Fruit fly (Drosophila melanogaster) S2 (cell line): ENCODE results near the gene CG9444.

Source experiments
- CG8478 ChIP-seq: fragments of >200 bp; optimal IDR thresholded peaks from 2 replicates; lab custom pipeline; 2018
- CTCF ChIP-seq, 2 experiments: fragments of >200 bp; optimal IDR thresholded peaks; 2 replicates each; lab custom pipeline; 2018

Gene CG9444

DNA sequence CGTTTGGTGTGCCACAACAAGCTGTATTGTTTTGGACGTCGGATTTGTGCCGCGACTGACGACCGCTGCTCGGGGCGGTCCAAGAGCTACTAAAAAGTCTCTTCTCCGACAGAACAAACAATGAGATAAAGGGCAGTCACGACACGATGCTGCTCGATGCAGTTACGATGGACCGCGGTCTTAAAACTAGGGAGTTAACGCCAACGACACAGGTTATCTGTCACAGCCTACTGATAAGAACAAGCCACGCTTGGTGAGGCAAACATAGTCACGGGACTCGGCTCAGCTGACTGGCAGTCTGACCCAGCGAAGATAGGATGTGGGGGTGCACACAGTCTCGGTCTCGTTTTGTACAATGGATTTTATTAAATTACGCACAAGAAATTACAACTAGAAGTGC is at the start of gene CG9444:
CG9444 (minus strand) TSS at position 140 of the 400 bp plus-strand sequence.
- TF ChIP-seq CG8478 (lab: Kevin White, UChicago), result no peak
- TF ChIP-seq CTCF (optimal IDR thresholded peaks at IDR 0.05; lab: Kevin White, UChicago), result no peak

DNA sequence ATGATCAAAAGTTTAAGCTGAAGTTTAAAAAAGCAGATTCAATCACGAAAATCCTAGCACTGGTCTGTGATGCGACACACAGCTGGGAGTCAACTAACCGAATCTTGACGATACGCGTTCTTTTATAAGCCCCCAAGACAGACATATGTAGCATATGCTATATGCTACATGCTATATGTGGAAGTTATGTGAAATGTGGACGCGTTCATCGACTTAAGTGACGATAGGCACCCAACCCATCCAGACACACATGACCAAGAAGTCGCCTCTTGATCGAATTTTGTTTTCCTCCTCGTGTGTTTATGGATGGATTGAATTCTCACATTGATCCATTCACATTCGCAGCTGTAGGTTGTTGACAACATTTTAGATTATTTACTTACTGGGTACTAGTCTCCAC is 49.1 kb upstream of the CG9444 start, which contains the start of gene alphaTub85E:
alphaTub85E (minus strand) TSS at position 101 of the 400 bp plus-strand sequence.
- TF ChIP-seq CG8478 (lab: Kevin White, UChicago) (no peak), CTCF (optimal IDR thresholded peaks at IDR 0.05; lab: Kevin White, UChicago) (no peak)

DNA sequence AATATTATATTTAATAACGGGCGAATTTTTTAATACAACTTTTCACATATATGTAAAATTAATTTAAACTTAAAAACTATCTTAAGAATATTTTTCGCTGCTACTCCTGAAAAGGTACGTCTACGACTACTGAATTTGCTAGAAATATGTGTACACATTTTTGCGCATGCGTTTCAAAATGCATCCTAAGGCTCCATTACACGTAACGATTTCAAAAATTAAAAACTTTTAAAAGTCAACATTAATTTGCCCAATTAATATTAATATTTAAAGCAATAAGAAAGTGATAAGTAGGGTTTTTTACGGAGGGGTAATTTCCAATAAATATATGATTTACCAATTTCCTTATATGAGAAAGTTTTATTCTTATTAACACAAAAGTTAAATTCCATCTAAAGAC is 46.7 kb upstream of the CG9444 start, which contains the start of gene FoxP:
FoxP (minus strand) TSS at position 89 of the 400 bp plus-strand sequence.
- TF ChIP-seq CTCF (optimal IDR thresholded peaks at IDR 0.05; lab: Kevin White, UChicago), result no peak
- TF ChIP-seq CG8478 (lab: Kevin White, UChicago), result no peak

DNA sequence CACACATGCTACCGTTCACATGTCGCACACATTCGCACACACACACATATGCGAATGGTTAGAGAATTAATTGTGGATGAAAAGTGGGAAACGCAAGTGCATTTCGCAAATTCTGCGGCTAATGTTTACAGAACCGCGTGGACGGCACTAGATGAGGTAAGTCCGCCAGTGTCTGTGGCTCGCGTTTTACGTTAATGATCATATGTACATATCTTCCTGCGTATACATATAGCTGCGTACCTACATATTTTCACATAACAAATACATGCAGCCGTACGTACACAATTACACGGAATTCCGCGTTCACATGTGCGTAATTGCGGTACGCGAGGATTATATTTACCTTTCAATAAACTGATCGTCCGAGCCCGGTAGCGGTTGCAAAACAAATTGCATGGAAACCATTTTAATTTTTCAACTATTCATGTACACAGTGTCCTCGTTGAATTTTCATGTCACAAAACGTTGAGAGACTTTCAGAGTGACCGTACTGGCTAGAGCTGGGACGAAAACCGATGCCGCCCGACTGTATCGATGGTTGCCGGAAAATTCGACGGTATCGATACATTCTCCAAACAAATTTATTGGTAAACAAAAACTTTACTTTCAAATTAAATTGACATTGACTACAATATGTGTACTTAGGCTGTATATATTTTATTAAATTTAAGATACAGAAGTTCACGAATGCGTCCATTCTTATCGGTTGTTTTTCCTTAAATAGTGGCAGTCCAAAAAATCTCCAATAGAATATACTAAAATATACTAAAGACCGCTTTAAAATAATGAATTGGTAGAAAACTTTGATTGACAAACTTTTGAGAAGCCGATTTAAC is 41.3 kb upstream of the CG9444 start, which contains the start of gene hyd:
hyd (minus strand) TSS at position 495 of the 836 bp plus-strand sequence.
- no peak for TF ChIP-seq CTCF (optimal IDR thresholded peaks at IDR 0.05; lab: Kevin White, UChicago)
- TF ChIP-seq CG8478 (lab: Kevin White, UChicago), result no peak

DNA sequence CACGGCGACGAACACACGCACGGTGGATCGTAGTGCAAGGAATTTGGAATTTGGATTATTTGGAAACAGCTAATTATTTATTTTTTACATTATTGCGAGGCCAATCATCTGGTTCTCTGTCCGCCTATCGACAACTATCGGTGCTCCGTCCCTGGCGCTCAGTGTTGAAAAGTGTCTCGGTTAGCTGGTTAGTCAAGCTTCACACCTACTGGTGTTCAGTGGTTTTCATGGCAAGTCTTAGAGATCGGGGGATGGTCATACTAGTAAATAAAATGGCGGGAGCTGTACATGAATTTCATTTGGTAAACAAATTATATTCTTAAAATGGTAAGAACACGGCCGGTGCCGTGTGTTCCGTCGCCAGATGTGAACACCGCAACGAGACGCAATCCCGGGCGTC is 26.8 kb upstream of the CG9444 start, which contains the start of the genes trbd and dmt:
trbd (minus strand) TSS at position 152 of the 400 bp plus-strand sequence.
dmt (plus strand) TSS at position 257 of the 400 bp plus-strand sequence.
- TF ChIP-seq CG8478 (lab: Kevin White, UChicago) (no peak), CTCF (optimal IDR thresholded peaks at IDR 0.05; lab: Kevin White, UChicago) (peak; percentile 44 to 65)

DNA sequence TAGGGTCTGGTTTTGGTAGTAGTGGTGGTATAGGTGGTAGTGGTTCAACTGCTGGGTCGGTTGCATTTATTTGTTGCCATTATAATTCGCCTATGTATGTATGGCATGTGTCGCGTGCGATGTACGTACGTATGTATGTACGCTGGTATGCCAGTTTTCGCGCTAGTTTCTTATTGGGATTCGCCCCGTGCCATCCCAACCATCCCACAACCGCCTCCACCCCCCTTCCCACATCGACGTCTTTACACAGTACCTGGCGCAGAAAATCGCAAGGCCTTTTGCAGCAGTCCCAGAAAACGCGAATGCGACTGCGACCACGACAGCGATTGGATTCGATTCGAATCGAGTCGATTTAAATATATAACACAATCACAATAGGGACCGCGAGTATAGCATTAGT is 26.2 kb upstream of the CG9444 start:
- TF ChIP-seq CTCF (optimal IDR thresholded peaks at IDR 0.05; lab: Kevin White, UChicago) (no peak), CG8478 (lab: Kevin White, UChicago) (no peak)

DNA sequence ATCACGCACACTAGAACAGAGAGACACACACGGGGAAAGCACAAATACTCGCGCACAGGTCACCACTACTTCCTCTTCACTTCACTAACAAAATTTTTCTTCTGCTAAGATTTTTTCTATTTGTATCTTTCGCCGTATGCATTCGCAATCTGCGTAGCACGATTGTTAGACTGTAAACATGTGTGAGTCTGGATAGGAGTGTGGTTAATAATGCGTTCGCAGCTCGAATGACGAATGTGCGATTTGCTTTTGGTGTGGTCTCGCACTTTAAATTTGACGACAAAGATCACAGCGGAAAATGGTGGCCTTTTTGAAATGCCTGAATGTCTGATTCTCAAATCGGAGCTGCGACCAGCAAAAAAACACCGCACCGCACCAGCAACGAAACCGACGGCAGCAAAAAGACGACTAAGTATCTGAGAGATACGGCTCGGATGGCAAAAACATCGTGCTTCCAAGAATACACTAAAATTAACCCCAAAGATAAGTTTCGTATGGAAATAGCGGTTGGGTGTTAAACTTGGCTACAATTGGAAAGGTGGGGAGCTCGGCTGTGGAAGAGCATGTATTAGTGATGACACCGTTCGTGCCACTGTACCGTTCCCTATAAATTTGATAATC is 21.1 kb upstream of the CG9444 start, which contains the start of gene Unc-115a:
Unc-115a (minus strand) TSS at position 410 of the 621 bp plus-strand sequence.
- TF ChIP-seq CTCF (optimal IDR thresholded peaks at IDR 0.05; lab: Kevin White, UChicago) (peak; percentile 69 to 72), CG8478 (lab: Kevin White, UChicago) (no peak)

DNA sequence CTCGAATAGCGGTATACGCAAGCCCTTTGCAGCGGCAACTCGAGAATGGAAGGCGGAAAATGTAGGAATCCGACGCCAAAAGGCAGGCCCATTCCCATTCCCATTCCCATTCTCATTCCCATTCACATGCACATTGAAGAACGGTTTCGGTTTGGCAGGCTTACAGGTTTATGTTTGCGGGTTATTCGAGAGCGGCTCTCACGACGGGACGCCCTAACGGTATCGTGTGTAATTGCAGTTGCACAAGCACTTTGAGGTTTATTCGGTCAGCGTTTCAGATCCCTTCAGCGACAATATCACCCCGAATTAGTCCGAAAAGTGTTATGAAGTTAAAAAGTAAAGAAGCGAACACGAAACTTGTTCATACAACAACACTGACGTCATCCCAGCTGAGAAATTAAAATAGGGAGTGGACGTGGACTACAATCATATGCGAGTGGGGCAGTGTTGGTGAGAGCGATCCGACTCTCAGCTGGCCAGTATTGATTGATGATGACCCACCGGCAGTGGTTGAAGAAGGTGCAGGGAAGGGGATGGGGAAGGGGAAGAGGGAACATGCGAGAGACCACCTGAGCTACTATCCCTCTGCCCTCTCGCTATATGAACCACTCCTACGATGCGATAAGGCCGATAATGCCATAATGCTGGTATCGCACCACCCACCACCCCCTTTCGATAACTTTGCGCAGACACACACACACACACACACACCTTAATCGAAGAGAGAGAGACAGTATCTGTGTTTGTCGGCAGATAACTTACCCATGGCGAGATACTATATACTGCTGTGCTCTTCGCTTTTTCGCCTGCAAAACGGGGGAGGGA is 20.3 kb upstream of the CG9444 start:
- TF ChIP-seq CG8478 (lab: Kevin White, UChicago) (no peak), CTCF (optimal IDR thresholded peaks at IDR 0.05; lab: Kevin White, UChicago) (no peak)

DNA sequence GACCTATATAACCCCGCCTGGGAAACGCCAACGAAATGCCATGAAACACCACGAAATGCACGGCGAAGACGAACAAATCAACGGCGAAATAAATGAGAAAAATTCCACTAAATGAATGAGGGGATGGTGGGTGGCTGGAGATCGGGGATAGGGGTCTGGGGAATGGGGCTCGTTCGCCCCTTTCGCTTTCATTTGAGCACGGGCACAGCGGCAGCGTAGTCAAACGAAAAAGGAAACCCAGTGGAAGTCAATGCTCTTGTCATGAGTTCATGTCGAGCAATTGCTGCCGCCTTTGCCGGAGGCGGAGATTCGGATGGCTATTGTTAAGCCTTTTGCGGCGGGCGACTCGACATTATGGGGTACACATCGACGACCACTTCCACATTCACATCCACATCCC is 19.2 kb upstream of the CG9444 start:
- TF ChIP-seq CG8478 (lab: Kevin White, UChicago) (no peak), CTCF (optimal IDR thresholded peaks at IDR 0.05; lab: Kevin White, UChicago) (no peak)

DNA sequence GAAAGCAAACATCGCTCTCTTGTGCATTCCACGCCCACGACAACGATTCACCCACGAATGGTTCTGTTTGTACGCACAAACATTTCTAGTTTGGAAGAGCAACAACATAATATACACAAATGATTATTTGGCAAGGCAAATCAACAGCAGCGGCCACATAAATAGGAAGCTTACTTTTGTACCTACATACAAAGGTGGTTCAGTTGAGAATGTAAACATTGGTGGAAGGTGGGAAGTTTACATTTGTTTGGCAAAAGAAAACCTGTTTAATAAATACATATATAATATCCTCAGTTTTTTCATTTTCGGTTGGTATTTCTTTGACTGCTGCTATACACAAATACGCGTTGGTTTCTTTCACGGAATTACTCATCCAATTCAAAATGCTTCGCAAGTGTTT is 18.5 kb upstream of the CG9444 start:
- TF ChIP-seq CTCF (optimal IDR thresholded peaks at IDR 0.05; lab: Kevin White, UChicago) (no peak), CG8478 (lab: Kevin White, UChicago) (no peak)

DNA sequence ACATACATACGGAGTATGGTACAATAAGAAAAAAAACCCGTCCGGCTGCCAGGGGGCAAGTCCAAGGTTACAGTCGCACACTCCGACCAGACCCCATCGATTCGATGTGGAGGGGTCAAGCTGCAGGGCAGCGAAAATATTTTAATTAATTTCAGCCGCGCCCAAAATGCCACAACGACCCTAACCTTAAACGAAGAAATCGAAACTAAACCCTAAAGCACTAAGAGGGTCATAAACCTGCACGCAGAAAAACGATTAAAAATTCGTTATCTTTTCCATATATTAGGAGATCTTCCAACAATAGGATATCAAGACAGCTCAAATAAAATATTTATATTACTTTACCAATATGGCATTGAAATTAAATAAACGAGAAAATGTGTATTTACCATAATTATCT is 17.8 kb upstream of the CG9444 start:
- no peak for TF ChIP-seq CTCF (optimal IDR thresholded peaks at IDR 0.05; lab: Kevin White, UChicago)

DNA sequence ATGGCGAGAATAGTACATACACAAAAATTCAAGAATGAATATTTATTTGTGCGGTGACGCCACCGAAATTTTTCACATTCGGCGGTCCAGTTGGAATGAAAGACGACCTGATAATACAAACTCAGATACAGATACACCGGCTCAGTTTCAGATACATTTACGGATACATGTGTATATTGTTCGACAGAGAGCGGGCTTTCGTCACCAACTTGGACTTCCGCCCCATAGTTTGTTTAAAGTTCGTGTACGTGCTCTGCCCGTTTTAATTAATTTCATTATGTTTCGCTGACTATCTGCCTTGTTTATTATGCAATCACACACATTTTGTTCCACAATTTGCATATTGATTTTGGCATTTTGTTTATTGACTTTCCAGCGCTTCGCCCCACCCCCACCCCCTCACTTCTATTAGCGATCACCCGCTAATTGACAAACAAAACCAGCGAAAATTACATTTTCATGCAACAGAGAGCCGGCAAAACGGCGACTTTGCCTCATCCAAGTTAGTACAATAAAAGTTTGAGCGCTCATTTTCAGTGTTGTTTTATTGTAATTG is 17.2 kb upstream of the CG9444 start:
- no peak for TF ChIP-seq CTCF (optimal IDR thresholded peaks at IDR 0.05; lab: Kevin White, UChicago)
- no peak for TF ChIP-seq CG8478 (lab: Kevin White, UChicago)

DNA sequence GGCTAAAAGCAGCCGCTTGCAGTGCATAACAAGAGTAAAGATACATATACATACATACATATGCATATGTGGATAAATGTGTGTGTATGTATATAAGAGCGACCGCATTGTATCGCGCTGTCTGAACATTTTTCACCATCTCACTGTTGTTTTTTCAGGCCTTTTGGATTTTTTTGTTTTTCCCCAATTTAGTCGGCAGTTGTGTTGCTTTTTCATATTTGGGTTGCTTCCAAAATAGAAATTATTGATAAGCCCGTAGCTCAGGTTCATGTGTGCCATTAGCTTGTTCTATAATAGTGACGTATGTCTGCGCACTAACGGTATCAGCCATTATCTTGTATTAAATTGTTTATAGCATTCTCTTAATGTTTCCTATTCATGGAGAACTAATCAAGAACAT is 16.4 kb upstream of the CG9444 start:
- TF ChIP-seq CTCF (optimal IDR thresholded peaks at IDR 0.05; lab: Kevin White, UChicago), result no peak
- TF ChIP-seq CG8478 (lab: Kevin White, UChicago), result no peak

DNA sequence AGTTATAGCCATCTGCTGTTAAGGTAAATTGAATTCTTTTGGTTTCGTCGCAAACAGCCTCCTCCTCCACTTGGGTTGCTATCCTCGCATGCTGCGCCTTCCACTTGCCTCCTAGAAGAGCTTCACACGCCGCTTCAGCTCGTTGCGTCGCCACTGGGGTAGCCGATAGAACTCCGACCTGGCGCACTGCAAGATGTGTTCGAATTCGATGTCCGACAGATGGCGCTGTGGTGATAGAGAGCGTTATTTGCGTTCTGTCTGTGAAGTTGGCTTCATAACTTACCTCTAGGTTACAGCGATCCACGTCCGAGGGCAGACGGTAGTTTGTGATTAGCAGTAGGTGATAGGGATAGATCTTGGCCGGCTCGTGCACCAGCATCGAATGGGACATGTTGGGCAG is 10.9 kb upstream of the CG9444 start:
- TF ChIP-seq CG8478 (lab: Kevin White, UChicago) (no peak), CTCF (optimal IDR thresholded peaks at IDR 0.05; lab: Kevin White, UChicago) (peak; percentile 73 to 85)
